Worm (Caenorhabditis elegans) whole organism, young adult: ENCODE results near the gene rab-35.

Experiments
- B0019.2 ChIP-seq: fragments of 200-800 bp; sonication (Bioruptor generic); conservative IDR thresholded peaks from 2 replicates; pipeline ENCODE4 v1.3.6; 2022; ENCODE audit warnings: missing genetic modification reagents, missing genetic modification characterization, missing compliant biosample characterization
- B0261.1 ChIP-seq: sonication (generic microtip); optimal IDR thresholded peaks from 2 replicates; lab custom pipeline; 2016; ENCODE audit warnings: mild to moderate bottlenecking, missing genetic modification characterization, moderate library complexity, missing compliant biosample characterization
- B0336.3 ChIP-seq: fragments of 200-800 bp; sonication (Bioruptor generic); IDR thresholded peaks from 2 replicates; pipeline ENCODE4 v1.3.6; 2022; ENCODE audit warnings: missing genetic modification characterization, missing compliant biosample characterization
- C17E4.6 ChIP-seq: fragments of 200-800 bp; sonication (Bioruptor generic); IDR thresholded peaks from 2 replicates; pipeline ENCODE4 v1.3.6; 2022; ENCODE audit warnings: missing genetic modification reagents, missing genetic modification characterization, missing compliant biosample characterization
- F22D6.2 ChIP-seq: sonication (generic microtip); optimal IDR thresholded peaks from 2 replicates; lab custom pipeline; 2016; ENCODE audit warnings: mild to moderate bottlenecking, missing genetic modification characterization, missing compliant biosample characterization
- F33H1.4 ChIP-seq: fragments of 200-800 bp; sonication (Bioruptor generic); IDR thresholded peaks from 2 replicates; pipeline ENCODE4 v1.3.6; 2022; ENCODE audit warnings: missing genetic modification reagents, missing genetic modification characterization, missing compliant biosample characterization
- T26A5.8 ChIP-seq: sonication (generic microtip); optimal IDR thresholded peaks from 2 replicates; lab custom pipeline; 2016; ENCODE audit warnings: missing genetic modification characterization, missing compliant biosample characterization
- ZK185.1 ChIP-seq: sonication (generic microtip); optimal IDR thresholded peaks from 2 replicates; lab custom pipeline; 2016; ENCODE audit warnings: mild to moderate bottlenecking, missing genetic modification characterization, missing compliant biosample characterization; ENCODE audit not compliant: poor library complexity, severe bottlenecking
- aptf-2 ChIP-seq: fragments of 200-800 bp; sonication (Bioruptor generic); conservative IDR thresholded peaks from 2 replicates; pipeline ENCODE4 v1.3.6; 2022; ENCODE audit warnings: missing genetic modification reagents, missing genetic modification characterization, missing compliant biosample characterization
- athp-1 ChIP-seq: sonication (generic microtip); optimal IDR thresholded peaks from 2 replicates; lab custom pipeline; 2017; ENCODE audit warnings: mild to moderate bottlenecking, missing genetic modification characterization, missing compliant biosample characterization
- attf-5 ChIP-seq: fragments of 200-800 bp; sonication (Bioruptor generic); optimal IDR thresholded peaks from 2 replicates; lab custom pipeline; 2018; ENCODE audit warnings: mild to moderate bottlenecking, missing genetic modification characterization, missing compliant biosample characterization
- ccch-3 ChIP-seq: fragments of 200-800 bp; sonication (Bioruptor generic); optimal IDR thresholded peaks from 2 replicates; lab custom pipeline; 2018; ENCODE audit warnings: mild to moderate bottlenecking, missing genetic modification characterization, missing compliant biosample characterization
- ceh-100 ChIP-seq: fragments of 200-800 bp; sonication (Bioruptor generic); IDR thresholded peaks from 2 replicates; pipeline ENCODE4 v1.3.6; 2022; ENCODE audit warnings: missing genetic modification reagents, missing genetic modification characterization, missing compliant biosample characterization
- ceh-27 ChIP-seq: fragments of 200-800 bp; sonication (Bioruptor generic); optimal IDR thresholded peaks from 2 replicates; lab custom pipeline; 2018; ENCODE audit warnings: mild to moderate bottlenecking, missing genetic modification characterization, moderate library complexity, missing compliant biosample characterization
- ceh-79 ChIP-seq: sonication (generic microtip); optimal IDR thresholded peaks from 2 replicates; lab custom pipeline; 2017; ENCODE audit warnings: mild to moderate bottlenecking, missing genetic modification characterization, missing compliant biosample characterization
- ceh-91 ChIP-seq: fragments of 200-800 bp; sonication (Bioruptor generic); IDR thresholded peaks from 2 replicates; pipeline ENCODE4 v1.3.6; 2022; ENCODE audit warnings: missing genetic modification reagents, missing genetic modification characterization, missing compliant biosample characterization
- efl-1 ChIP-seq: fragments of 150-350 bp; optimal IDR thresholded peaks from 2 replicates; lab custom pipeline; 2014; ENCODE audit warnings: missing biosample characterization, missing genetic modification reagents, missing genetic modification characterization
- egrh-3 ChIP-seq: fragments of 200-800 bp; sonication (Bioruptor generic); IDR thresholded peaks from 2 replicates; pipeline ENCODE4 v1.3.6; 2022; ENCODE audit warnings: missing genetic modification reagents, missing genetic modification characterization, missing compliant biosample characterization
- fkh-3 ChIP-seq: sonication (generic microtip); optimal IDR thresholded peaks from 2 replicates; lab custom pipeline; 2016; ENCODE audit warnings: mild to moderate bottlenecking, missing genetic modification characterization, missing compliant biosample characterization
- him-1 ChIP-seq: sonication (generic microtip); optimal IDR thresholded peaks from 2 replicates; lab custom pipeline; 2016; ENCODE audit warnings: missing genotype, missing genetic modification reagents, missing genetic modification characterization, missing compliant biosample characterization
- hmg-1.2 ChIP-seq: fragments of 200-800 bp; sonication (Bioruptor generic); IDR thresholded peaks from 2 replicates; pipeline ENCODE4 v1.3.6; 2022; ENCODE audit warnings: missing genetic modification reagents, missing genetic modification characterization, missing compliant biosample characterization
- hsf-1 ChIP-seq: fragments of 200-800 bp; sonication (Bioruptor generic); IDR thresholded peaks from 2 replicates; pipeline ENCODE4 v1.3.6; 2022; ENCODE audit warnings: missing genetic modification reagents, missing genetic modification characterization, missing compliant biosample characterization
- lag-1 ChIP-seq: fragments of 200-800 bp; sonication (Bioruptor generic); IDR thresholded peaks from 2 replicates; pipeline ENCODE4 v1.3.6; 2022; ENCODE audit warnings: missing genetic modification reagents, missing genetic modification characterization, missing compliant biosample characterization
- let-607 ChIP-seq, 2 experiments: fragments of 200-800 bp in 1 of 2; sonication (Bioruptor generic) in 1 of 2; sonication (generic microtip) in 1 of 2; optimal IDR thresholded peaks; 2 replicates each; lab custom pipeline; 2016 to 2018; ENCODE audit warnings: mild to moderate bottlenecking in 2 of 2, missing compliant biosample characterization in 2 of 2, missing genetic modification characterization in 2 of 2, moderate library complexity in 2 of 2, missing genotype in 1 of 2
- lin-35 ChIP-seq, 3 experiments: fragments of 150-350 bp in 2 of 3; sonication (generic microtip) in 1 of 3; optimal IDR thresholded peaks; 2 replicates each; lab custom pipeline; 2014 to 2018; ENCODE audit warnings: missing biosample characterization in 3 of 3, missing genetic modification characterization in 3 of 3, missing genetic modification reagents in 3 of 3
- lin-40 ChIP-seq: sonication (generic microtip); optimal IDR thresholded peaks from 2 replicates; lab custom pipeline; 2016; ENCODE audit warnings: missing genetic modification characterization, mild to moderate bottlenecking, missing compliant biosample characterization, missing genotype, missing genetic modification reagents
- lin-54 ChIP-seq: fragments of 200-800 bp; sonication (Bioruptor generic); optimal IDR thresholded peaks from 2 replicates; lab custom pipeline; 2018; ENCODE audit warnings: mild to moderate bottlenecking, missing genetic modification characterization, missing compliant biosample characterization
- lsl-1 ChIP-seq: fragments of 200-800 bp; sonication (Bioruptor generic); optimal IDR thresholded peaks from 2 replicates; lab custom pipeline; 2018; ENCODE audit warnings: mild to moderate bottlenecking, missing genetic modification characterization, moderate library complexity, missing compliant biosample characterization
- lsy-27 ChIP-seq: sonication (generic microtip); optimal IDR thresholded peaks from 2 replicates; lab custom pipeline; 2017; ENCODE audit warnings: missing genetic modification characterization, mild to moderate bottlenecking, missing compliant biosample characterization, antibody characterized with exemption, missing genotype, borderline replicate concordance; ENCODE audit not compliant: insufficient read depth
- madf-10 ChIP-seq: sonication (generic microtip); optimal IDR thresholded peaks from 2 replicates; lab custom pipeline; 2016; ENCODE audit warnings: mild to moderate bottlenecking, missing genetic modification characterization, missing compliant biosample characterization
- madf-8 ChIP-seq: fragments of 200-800 bp; sonication (Bioruptor generic); conservative IDR thresholded peaks from 2 replicates; pipeline ENCODE4 v1.3.6; 2022; ENCODE audit warnings: missing genetic modification reagents, missing genetic modification characterization, missing compliant biosample characterization
- mxl-1 ChIP-seq: sonication (generic microtip); optimal IDR thresholded peaks from 2 replicates; lab custom pipeline; 2016; ENCODE audit warnings: missing genetic modification characterization, missing compliant biosample characterization
- nfya-1 ChIP-seq: sonication (generic microtip); optimal IDR thresholded peaks from 2 replicates; lab custom pipeline; 2017; ENCODE audit warnings: antibody characterized with exemption, missing compliant biosample characterization, missing genetic modification characterization, borderline replicate concordance; ENCODE audit not compliant: insufficient read depth
- nhr-27 ChIP-seq: fragments of 200-800 bp; sonication (Bioruptor generic); optimal IDR thresholded peaks from 2 replicates; lab custom pipeline; 2018; ENCODE audit warnings: mild to moderate bottlenecking, missing genetic modification characterization, moderate library complexity, missing compliant biosample characterization
- pbrm-1 ChIP-seq: fragments of 200-800 bp; sonication (Bioruptor generic); IDR thresholded peaks from 2 replicates; pipeline ENCODE4 v1.3.6; 2022; ENCODE audit warnings: missing genetic modification reagents, missing genetic modification characterization, missing compliant biosample characterization
- rpc-1 ChIP-seq, 2 experiments: fragments of 150-350 bp in 1 of 2; sonication (generic microtip) in 1 of 2; optimal IDR thresholded peaks; 2 replicates each; lab custom pipeline; 2014 to 2018; ENCODE audit warnings: missing biosample characterization in 1 of 2, missing genetic modification characterization in 1 of 2, missing genetic modification reagents in 1 of 2, missing genotype in 1 of 2
- snpc-1.1 ChIP-seq: sonication (generic microtip); optimal IDR thresholded peaks from 2 replicates; lab custom pipeline; 2017; ENCODE audit warnings: missing genetic modification characterization, mild to moderate bottlenecking, missing compliant biosample characterization, antibody characterized with exemption, moderate library complexity, missing genotype, missing genetic modification reagents; ENCODE audit not compliant: insufficient read depth
- snpc-3.4 ChIP-seq: sonication (generic microtip); optimal IDR thresholded peaks from 2 replicates; lab custom pipeline; 2017; ENCODE audit warnings: missing genetic modification characterization, mild to moderate bottlenecking, missing compliant biosample characterization, antibody characterized with exemption, moderate library complexity, missing genotype, missing genetic modification reagents
- tbx-9 ChIP-seq: sonication (generic microtip); optimal IDR thresholded peaks from 2 replicates; lab custom pipeline; 2016; ENCODE audit warnings: borderline replicate concordance, missing genetic modification characterization, inconsistent platforms, missing compliant biosample characterization
- unc-130 ChIP-seq: sonication (generic microtip); optimal IDR thresholded peaks from 2 replicates; lab custom pipeline; 2016; ENCODE audit warnings: missing genetic modification reagents, missing genetic modification characterization, missing compliant biosample characterization
- zfh-2 ChIP-seq: fragments of 200-800 bp; sonication (Bioruptor generic); conservative IDR thresholded peaks from 2 replicates; pipeline ENCODE4 v1.3.6; 2022; ENCODE audit warnings: missing genetic modification reagents, missing genetic modification characterization, missing compliant biosample characterization
- ztf-25 ChIP-seq: fragments of 200-800 bp; sonication (Bioruptor generic); IDR thresholded peaks from 2 replicates; pipeline ENCODE4 v1.3.6; 2022; ENCODE audit warnings: missing genetic modification reagents, missing genetic modification characterization, missing compliant biosample characterization
- ztf-26 ChIP-seq: sonication (generic microtip); optimal IDR thresholded peaks from 2 replicates; lab custom pipeline; 2017; ENCODE audit warnings: missing genetic modification characterization, missing compliant biosample characterization
- ztf-3 ChIP-seq: fragments of 200-800 bp; sonication (Bioruptor generic); optimal IDR thresholded peaks from 2 replicates; lab custom pipeline; 2018; ENCODE audit warnings: mild to moderate bottlenecking, missing genetic modification characterization, missing compliant biosample characterization

rab-35 gene

ce11 chrIII:11324093-11324492 is 12.7 kb upstream of the rab-35 start:
- TF ChIP-seq T26A5.8 (tag; lab: Kevin White, UChicago): no peak
- TF ChIP-seq egrh-3 (GFP tag; lab: Robert Waterston, UW): peak; percentile 40; the same call in 1 of the 2 replicates
- TF ChIP-seq fkh-3 (tag; lab: Kevin White, UChicago): no peak
- TF ChIP-seq ceh-79: no peak

- TF ChIP-seq rpc-1 (optimal IDR thresholded peaks at IDR 0.05; lab: Kevin White, UChicago): no peak
- no peak for TF ChIP-seq rpc-1 (tag; optimal IDR thresholded peaks at IDR 0.05; lab: Kevin White, UChicago)
- TF ChIP-seq snpc-1.1: no peak
- no peak for TF ChIP-seq hmg-1.2
- TF ChIP-seq let-607 (tag; optimal IDR thresholded peaks at IDR 0.05; lab: Kevin White, UChicago): no peak
- no peak for TF ChIP-seq zfh-2 (GFP tag; lab: Robert Waterston, UW)
- TF ChIP-seq athp-1 (tag; lab: Kevin White, UChicago): no peak
- TF ChIP-seq tbx-9 (tag; lab: Kevin White, UChicago): no peak
- TF ChIP-seq nfya-1 (tag; lab: Kevin White, UChicago): no peak
- no peak for TF ChIP-seq him-1 (tag; lab: Kevin White, UChicago)
- TF ChIP-seq hsf-1: no peak
- TF ChIP-seq B0019.2: no peak
- no peak for TF ChIP-seq attf-5 (GFP tag; lab: Kevin White, UChicago)
- no peak for TF ChIP-seq F22D6.2
Measured at ce11 chrIII:11318131-11318530, 6.8 kb upstream of the rab-35 start, which contains the start of gene teg-1. Gene teg-1 (minus strand): TSS chrIII:11318231.

DNA sequence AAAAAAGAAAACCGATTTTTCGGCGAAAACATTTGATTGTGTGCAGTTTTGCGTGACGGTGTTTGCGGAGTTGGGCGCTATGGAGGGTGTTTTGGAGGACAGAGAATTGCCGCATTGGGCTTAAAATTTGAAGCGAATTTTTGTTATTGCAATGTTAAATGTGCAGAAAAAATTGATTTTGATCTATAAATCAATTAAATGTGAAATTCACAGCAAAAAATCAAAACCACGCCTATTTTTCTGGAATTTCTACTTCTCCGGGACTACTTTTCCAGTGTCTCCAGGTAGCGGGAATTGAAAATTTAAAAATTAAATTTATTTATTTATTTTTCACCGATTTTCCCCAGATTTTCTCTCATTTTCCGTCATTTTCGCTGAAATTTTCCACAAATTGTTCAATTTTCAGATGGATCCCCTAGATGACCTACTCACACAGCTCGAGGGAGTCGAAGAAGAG is 5.8 kb upstream of the rab-35 start, which contains the start of gene mcm-10:
Gene mcm-10 (plus strand): TSS at position 407 of the 457 bp plus-strand sequence.
- TF ChIP-seq athp-1 (tag; lab: Kevin White, UChicago) (peak; percentile 68), lin-35 (GFP tag; optimal IDR thresholded peaks at IDR 0.05; lab: Kevin White, UChicago) (peak in 1 of 3 experiments; percentile 73), nhr-27 (no peak), lsy-27 (tag; lab: Kevin White, UChicago) (no peak), pbrm-1 (GFP tag; lab: Robert Waterston, UW) (peak; percentile 74; the same call in 1 of the 2 replicates), him-1 (tag; lab: Kevin White, UChicago) (peak; percentile 39), efl-1 (GFP tag; lab: Kevin White, UChicago) (peak; percentile 61), lin-54 (GFP tag; lab: Kevin White, UChicago) (peak; percentile 72), ZK185.1 (tag; lab: Kevin White, UChicago) (no peak), madf-10 (tag; lab: Kevin White, UChicago) (peak; percentile 21), ccch-3 (peak; percentile 63), ztf-25 (GFP tag; lab: Robert Waterston, UW) (0 out of 2 replicates have a peak, but pooled peaks have one; percentile 7), lag-1 (GFP tag; lab: Robert Waterston, UW) (no peak), ceh-91 (GFP tag; lab: Robert Waterston, UW) (peak; percentile 39; the same call in 1 of the 2 replicates), unc-130 (GFP tag; lab: Kevin White, UChicago) (peak; percentile 51), B0336.3 (GFP tag; lab: Robert Waterston, UW) (peak; percentile 87), lin-40 (tag; lab: Kevin White, UChicago) (peak; percentile 79), C17E4.6 (GFP tag; lab: Robert Waterston, UW) (peak; percentile 8; the same call in 1 of the 2 replicates), ceh-27 (GFP tag; lab: Kevin White, UChicago) (peak; percentile 33), lsl-1 (GFP tag; lab: Kevin White, UChicago) (peak; percentile 56), ztf-3 (GFP tag; lab: Kevin White, UChicago) (no peak), ceh-100 (GFP tag; lab: Robert Waterston, UW) (peak; percentile 96), mxl-1 (tag; lab: Kevin White, UChicago) (no peak), B0261.1 (peak; percentile 26), madf-8 (GFP tag; lab: Robert Waterston, UW) (peak; percentile 17; the same call in 1 of the 2 replicates), ztf-26 (tag; lab: Kevin White, UChicago) (peak; percentile 29), aptf-2 (GFP tag; lab: Robert Waterston, UW) (0 out of 2 replicates have a peak, but pooled peaks have one; percentile 51), F33H1.4 (GFP tag; lab: Robert Waterston, UW) (peak; percentile 26; the same call in 1 of the 2 replicates), snpc-3.4 (peak; percentile 41)
